Fruit fly (Drosophila melanogaster): ENCODE results near the gene CG33773.

Gene CG33773

dm6 chr3R:31070732-31071131 lies 35.6 kb downstream of the CG33773 start:
- TF ChIP-seq fkh (GFP tag; optimal IDR thresholded peaks at IDR 0.05) (peak; percentile 58), CG10669 (GFP tag; optimal IDR thresholded peaks at IDR 0.05) (no peak), fd85E (GFP tag; optimal IDR thresholded peaks at IDR 0.05) (no peak), ss (GFP tag; optimal IDR thresholded peaks at IDR 0.05) (no peak), topi (GFP tag; optimal IDR thresholded peaks at IDR 0.05) (no peak), CG7368 (GFP tag; optimal IDR thresholded peaks at IDR 0.05) (no peak), CG16779 (tag; optimal IDR thresholded peaks at IDR 0.05) (no peak), CG11294 (GFP tag; IDR thresholded peaks at IDR 0.05) (no peak)

Measured in whole organism, prepupa.